Worm (Caenorhabditis elegans): ENCODE measurements around the gene R148.5.

ce11 chrIII:3191195-3191594 lies 25.8 kb downstream of the R148.5 start, which contains the start of gene R148.8:
- no peak for TF ChIP-seq nhr-41 (GFP tag; IDR thresholded peaks at IDR 0.05)
- no peak for TF ChIP-seq nhr-237 (tag; optimal IDR thresholded peaks at IDR 0.05)
- no peak for TF ChIP-seq fkh-10 (GFP tag; optimal IDR thresholded peaks at IDR 0.05)
- no peak for TF ChIP-seq ces-1 (GFP tag; optimal IDR thresholded peaks at IDR 0.05)
- no peak for TF ChIP-seq lsy-2 (tag; optimal IDR thresholded peaks at IDR 0.05)
- TF ChIP-seq unc-130 (GFP tag; optimal IDR thresholded peaks at IDR 0.05) = no peak
- TF ChIP-seq snpc-4 (tag; optimal IDR thresholded peaks at IDR 0.05) = no peak
- TF ChIP-seq ztf-11 (tag; optimal IDR thresholded peaks at IDR 0.05) = no peak
- TF ChIP-seq hmg-1.1 (GFP tag; IDR thresholded peaks at IDR 0.05) = no peak
- TF ChIP-seq spr-3 (GFP tag; optimal IDR thresholded peaks at IDR 0.05) = no peak
- TF ChIP-seq ceh-28 (tag; optimal IDR thresholded peaks at IDR 0.05) = no peak
- TF ChIP-seq ZK546.5 (tag; optimal IDR thresholded peaks at IDR 0.05) = no peak
- TF ChIP-seq lin-13 (GFP tag; optimal IDR thresholded peaks at IDR 0.05) = no peak
